Worm (Caenorhabditis elegans): Measurements from ENCODE around the gene B0035.15.

B0035.15 gene

DNA sequence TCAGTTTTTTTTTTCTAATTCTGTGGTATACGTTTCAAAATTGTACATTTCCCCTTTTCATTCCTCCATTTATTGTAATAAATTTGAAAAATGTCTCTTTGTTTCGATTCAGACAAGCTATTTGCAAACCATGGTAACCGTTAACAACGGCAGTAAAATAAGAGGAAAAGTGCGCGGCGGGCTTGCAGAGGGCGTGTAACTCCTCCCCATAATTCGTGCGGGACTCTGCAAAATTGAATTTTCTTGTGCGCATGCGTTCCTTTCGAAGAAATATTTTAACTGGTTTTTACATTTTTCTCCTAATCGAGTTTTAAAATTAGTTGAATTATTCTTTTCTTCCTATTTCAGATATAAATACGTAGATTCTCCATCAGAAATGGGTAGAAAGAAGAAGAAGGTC is 12.6 kb upstream of the B0035.15 start, which contains the start of gene znf-207 (continued):
- TF ChIP-seq pha-2 (tag; optimal IDR thresholded peaks at IDR 0.05) (peak; percentile 2), gmeb-2 (tag; optimal IDR thresholded peaks at IDR 0.05) (peak; percentile 19), ceh-18 (tag; optimal IDR thresholded peaks at IDR 0.05) (peak; percentile 27), ttx-3 (tag; optimal IDR thresholded peaks at IDR 0.05) (peak; percentile 23), ceh-22 (tag; optimal IDR thresholded peaks at IDR 0.05) (no peak), ceh-19 (GFP tag; optimal IDR thresholded peaks at IDR 0.05) (peak; percentile 52), fkh-10 (GFP tag; optimal IDR thresholded peaks at IDR 0.05) (no peak), pat-9 (tag; optimal IDR thresholded peaks at IDR 0.05) (peak; percentile 3), T23F11.4 (GFP tag; optimal IDR thresholded peaks at IDR 0.05) (no peak), ets-4 (tag; optimal IDR thresholded peaks at IDR 0.05) (peak; percentile 16), tbx-2 (tag; optimal IDR thresholded peaks at IDR 0.05) (peak; percentile 78), ceh-2 (tag; optimal IDR thresholded peaks at IDR 0.05) (peak; percentile 69), hlh-30 (tag; optimal IDR thresholded peaks at IDR 0.05; ENCODE audit: insufficient read depth) (no peak), ceh-14 (tag; optimal IDR thresholded peaks at IDR 0.05) (peak; percentile 90), odd-2 (tag; optimal IDR thresholded peaks at IDR 0.05) (peak; percentile 13), sox-4 (tag; optimal IDR thresholded peaks at IDR 0.05) (peak; percentile 29), pax-1 (tag; optimal IDR thresholded peaks at IDR 0.05) (no peak), unc-55 (GFP tag; optimal IDR thresholded peaks at IDR 0.05) (no peak), madf-2 (tag; optimal IDR thresholded peaks at IDR 0.05) (peak; percentile 36), nfya-1 (tag; optimal IDR thresholded peaks at IDR 0.05) (peak; percentile 67), sox-2 (GFP tag; IDR thresholded peaks at IDR 0.05) (0 out of 2 replicates have a peak, but pooled peaks have one; percentile 23), hlh-6 (tag; optimal IDR thresholded peaks at IDR 0.05) (no peak), che-1 (tag; optimal IDR thresholded peaks at IDR 0.05) (peak; percentile 33), ceh-30 (tag; optimal IDR thresholded peaks at IDR 0.05) (no peak), tbx-7 (tag; optimal IDR thresholded peaks at IDR 0.05) (peak; percentile 4), lim-6 (tag; optimal IDR thresholded peaks at IDR 0.05) (peak; percentile 55), rnt-1 (tag; optimal IDR thresholded peaks at IDR 0.05) (no peak), sdc-2 (tag; optimal IDR thresholded peaks at IDR 0.05) (no peak), ceh-6 (GFP tag; optimal IDR thresholded peaks at IDR 0.05) (peak; percentile 31), ceh-24 (tag; optimal IDR thresholded peaks at IDR 0.05) (no peak), K02D7.2 (tag; optimal IDR thresholded peaks at IDR 0.05) (no peak), hlh-13 (GFP tag; optimal IDR thresholded peaks at IDR 0.05) (no peak), pqm-1 (tag; optimal IDR thresholded peaks at IDR 0.05) (no peak), fkh-6 (tag; optimal IDR thresholded peaks at IDR 0.05) (peak; percentile 63), nhr-11 (tag; optimal IDR thresholded peaks at IDR 0.05) (no peak), C08G9.2 (tag; optimal IDR thresholded peaks at IDR 0.05) (no peak), dve-1 (tag; optimal IDR thresholded peaks at IDR 0.05) (no peak)

DNA sequence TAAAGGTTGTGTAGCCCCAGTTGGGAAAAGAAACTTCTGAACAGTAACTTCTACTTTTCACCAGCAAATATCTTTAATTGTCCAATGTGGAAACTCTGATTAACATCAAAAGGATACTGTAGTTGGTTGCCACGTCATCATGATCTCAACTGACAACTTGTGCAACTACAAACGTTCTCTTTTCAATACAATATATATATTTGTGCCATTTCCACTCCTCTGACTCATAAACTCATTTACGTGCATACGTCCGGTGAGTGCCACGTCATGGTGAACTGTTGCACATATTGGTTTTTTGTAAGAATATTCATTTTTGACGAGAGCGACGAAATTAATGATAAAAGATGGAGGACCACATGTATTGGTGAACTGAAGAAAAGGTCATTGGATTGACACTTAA is 9.7 kb upstream of the B0035.15 start:
- TF ChIP-seq odd-2 (tag; optimal IDR thresholded peaks at IDR 0.05) = no peak
- no peak for TF ChIP-seq fkh-6 (tag; optimal IDR thresholded peaks at IDR 0.05)
- TF ChIP-seq hlh-15 (tag; optimal IDR thresholded peaks at IDR 0.05) = no peak
- no peak for TF ChIP-seq fkh-10 (GFP tag; optimal IDR thresholded peaks at IDR 0.05)

DNA sequence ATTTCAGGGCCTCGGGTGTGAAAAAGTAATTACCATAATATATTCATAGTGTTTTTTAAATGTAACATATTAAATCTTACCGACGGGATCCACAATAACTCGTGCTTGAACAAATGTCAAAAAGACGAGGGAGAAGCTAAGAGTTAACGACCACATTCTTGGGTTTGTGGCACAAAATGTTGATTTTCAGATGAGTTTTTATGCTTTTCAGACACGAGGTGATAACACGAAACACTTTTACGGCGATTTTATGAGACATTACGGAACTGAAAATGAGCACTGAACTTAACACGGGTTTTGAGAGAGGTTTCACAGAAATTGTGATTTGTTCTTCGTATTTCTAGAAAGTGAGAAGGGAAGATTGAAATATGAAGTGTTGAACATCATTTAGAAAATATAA is 8.5 kb upstream of the B0035.15 start, which contains the start of gene B0035.13:
Gene B0035.13, minus strand, starts transcription at position 173 of the 400 bp plus-strand sequence.
- no peak for TF ChIP-seq pat-9 (tag; optimal IDR thresholded peaks at IDR 0.05)
- no peak for TF ChIP-seq T23F11.4 (GFP tag; optimal IDR thresholded peaks at IDR 0.05)
- no peak for TF ChIP-seq ceh-34 (tag; optimal IDR thresholded peaks at IDR 0.05)
- TF ChIP-seq C38D4.7 (GFP tag; optimal IDR thresholded peaks at IDR 0.05) = no peak
- no peak for TF ChIP-seq ceh-18 (tag; optimal IDR thresholded peaks at IDR 0.05)
- no peak for TF ChIP-seq pha-4 (tag; optimal IDR thresholded peaks at IDR 0.05)
- no peak for TF ChIP-seq unc-3 (GFP tag; conservative IDR thresholded peaks at IDR 0.05)
- TF ChIP-seq unc-3 (tag; optimal IDR thresholded peaks at IDR 0.05) = no peak
- TF ChIP-seq zip-5 (tag; optimal IDR thresholded peaks at IDR 0.05) = no peak
- no peak for TF ChIP-seq npax-4 (tag; optimal IDR thresholded peaks at IDR 0.05)
- TF ChIP-seq elt-4 (tag; optimal IDR thresholded peaks at IDR 0.05) = no peak
- TF ChIP-seq K02D7.2 (tag; optimal IDR thresholded peaks at IDR 0.05) = no peak
